Worm (Caenorhabditis elegans): Measurements from ENCODE around the gene srd-18.

DNA sequence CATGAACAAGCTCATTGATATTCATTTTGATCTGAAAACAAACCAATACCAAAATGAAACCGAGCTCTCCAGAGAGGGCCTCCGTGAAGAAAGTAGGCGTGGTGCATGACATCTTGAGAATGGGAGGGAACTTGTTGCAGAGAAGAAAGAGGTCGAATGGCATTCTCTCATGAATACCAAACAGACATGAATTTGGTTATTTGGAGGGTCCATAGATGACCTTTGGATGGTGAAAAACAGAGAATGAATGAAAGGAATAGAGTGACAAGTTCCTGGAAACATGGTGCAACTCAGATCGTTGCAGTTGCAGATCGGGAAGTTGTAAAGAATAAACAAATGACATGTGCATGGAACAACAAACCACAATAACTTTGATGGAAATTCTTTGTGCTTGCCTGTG, 49.7 kb upstream of the srd-18 start, which contains the start of gene T10G3.8:
- no peak for TF ChIP-seq ama-1 (optimal IDR thresholded peaks at IDR 0.05)
- TF ChIP-seq tbx-11 (GFP tag; IDR thresholded peaks at IDR 0.05), result no peak
- no peak for TF ChIP-seq pes-1 (GFP tag; IDR thresholded peaks at IDR 0.05)
- no peak for TF ChIP-seq hnd-1 (tag; optimal IDR thresholded peaks at IDR 0.05)
- TF ChIP-seq flt-1 (GFP tag; IDR thresholded peaks at IDR 0.05), result no peak
- no peak for TF ChIP-seq hmg-4 (GFP tag; optimal IDR thresholded peaks at IDR 0.05)
- TF ChIP-seq tbx-37 (GFP tag; conservative IDR thresholded peaks at IDR 0.05), result no peak
- no peak for TF ChIP-seq ceh-36 (tag; optimal IDR thresholded peaks at IDR 0.05)
- TF ChIP-seq tra-4 (tag; optimal IDR thresholded peaks at IDR 0.05), result no peak

Data from whole organism, early embryonic.